Fruit fly (Drosophila melanogaster) whole organism, pupa: ENCODE results near the gene CG15927.

Experiments used
- CG12605 ChIP-seq: fragments of 200-800 bp; sonication (Bioruptor generic); IDR thresholded peaks from 2 replicates; pipeline ENCODE4 v1.3.6; 2022; ENCODE audit warnings: missing biosample characterization, missing genetic modification characterization
- CG13204 ChIP-seq: fragments of 200-800 bp; sonication (Bioruptor generic); optimal IDR thresholded peaks from 2 replicates; lab custom pipeline; 2018; ENCODE audit warnings: missing biosample characterization, mild to moderate bottlenecking, missing genetic modification characterization, moderate library complexity
- CG15710 ChIP-seq: fragments of 200-800 bp; sonication (Bioruptor generic); optimal IDR thresholded peaks from 2 replicates; lab custom pipeline; 2018; ENCODE audit warnings: missing biosample characterization, mild to moderate bottlenecking, missing genetic modification characterization, moderate library complexity
- CG17806 ChIP-seq: fragments of 200-800 bp; sonication (Bioruptor generic); optimal IDR thresholded peaks from 2 replicates; lab custom pipeline; 2018; ENCODE audit warnings: missing biosample characterization, mild to moderate bottlenecking, missing genetic modification characterization, moderate library complexity
- CG32121 ChIP-seq: fragments of 200-800 bp; sonication (Bioruptor generic); IDR thresholded peaks from 2 replicates; pipeline ENCODE4 v1.3.6; 2022; ENCODE audit warnings: missing biosample characterization, missing genetic modification characterization
- CG8301 ChIP-seq: fragments of 200-800 bp; sonication (Bioruptor generic); optimal IDR thresholded peaks from 2 replicates; lab custom pipeline; 2018; ENCODE audit warnings: missing biosample characterization, mild to moderate bottlenecking, missing genetic modification characterization
- CG9948 ChIP-seq: fragments of 200-800 bp; sonication (Bioruptor generic); optimal IDR thresholded peaks from 2 replicates; lab custom pipeline; 2018; ENCODE audit warnings: missing biosample characterization, mild to moderate bottlenecking, missing genetic modification characterization, moderate library complexity
- Ets98B ChIP-seq: fragments of 200-800 bp; sonication (Bioruptor generic); IDR thresholded peaks from 2 replicates; pipeline ENCODE4 v1.3.6; 2022; ENCODE audit warnings: missing biosample characterization, missing genetic modification characterization
- Pif1A ChIP-seq: fragments of 200-800 bp; sonication (Bioruptor generic); optimal IDR thresholded peaks from 3 replicates; lab custom pipeline; 2016; ENCODE audit warnings: missing biosample characterization, missing genetic modification characterization
- Pif1B ChIP-seq: fragments of 200-800 bp; sonication (Bioruptor generic); optimal IDR thresholded peaks from 3 replicates; lab custom pipeline; 2016; ENCODE audit warnings: missing biosample characterization, missing genetic modification characterization

dm6 chrX:12408377-12408911 is 46.1 kb upstream of the CG15927 start, which contains the start of the genes CG32651 and CG2574:
- TF ChIP-seq CG9948 (tag; lab: Kevin White, UChicago), result no peak
- no peak for TF ChIP-seq CG8301 (tag; lab: Kevin White, UChicago)
- no peak for TF ChIP-seq Pif1A (GFP tag; lab: Kevin White, UChicago)
- TF ChIP-seq CG15710 (tag; lab: Kevin White, UChicago), result no peak
- no peak for TF ChIP-seq Pif1B (GFP tag; lab: Kevin White, UChicago)
- no peak for TF ChIP-seq CG12605
- TF ChIP-seq CG17806 (tag; lab: Kevin White, UChicago), result no peak
- TF ChIP-seq Ets98B (GFP tag; lab: Robert Waterston, UW), result no peak
- TF ChIP-seq CG32121 (GFP tag; lab: Robert Waterston, UW), result no peak
- TF ChIP-seq CG13204 (GFP tag; lab: Kevin White, UChicago), result no peak
